Worm (Caenorhabditis elegans): ENCODE data around the gene C56E6.2.

ce11 chrII:6502826-6503225 lies 21.9 kb upstream of the C56E6.2 start, which contains the start of gene R05G9.1:
- TF ChIP-seq T07F8.4 (tag; optimal IDR thresholded peaks at IDR 0.05) = no peak
- no peak for TF ChIP-seq pha-4 (tag; optimal IDR thresholded peaks at IDR 0.05)
- TF ChIP-seq cebp-2 (GFP tag; IDR thresholded peaks at IDR 0.05) = no peak
- no peak for TF ChIP-seq ztf-26 (tag; optimal IDR thresholded peaks at IDR 0.05)
- no peak for TF ChIP-seq zfh-2 (GFP tag; conservative IDR thresholded peaks at IDR 0.05)
- no peak for TF ChIP-seq ztf-22 (GFP tag; optimal IDR thresholded peaks at IDR 0.05)
- no peak for TF ChIP-seq tlf-1 (GFP tag; optimal IDR thresholded peaks at IDR 0.05)
- TF ChIP-seq tbp1 (GFP tag; optimal IDR thresholded peaks at IDR 0.05) = no peak
- no peak for TF ChIP-seq die-1 (tag; optimal IDR thresholded peaks at IDR 0.05)
- TF ChIP-seq egl-18 (GFP tag; IDR thresholded peaks at IDR 0.05) = no peak
- TF ChIP-seq lin-54 (GFP tag; optimal IDR thresholded peaks at IDR 0.05) = no peak
- no peak for TF ChIP-seq snpc-1.1 (tag; optimal IDR thresholded peaks at IDR 0.05; ENCODE audit: insufficient read depth)
- TF ChIP-seq nfya-2 (GFP tag; IDR thresholded peaks at IDR 0.05) = no peak
